Worm (Caenorhabditis elegans): ENCODE measurements around the gene R10E4.1.

R10E4.1 gene

DNA sequence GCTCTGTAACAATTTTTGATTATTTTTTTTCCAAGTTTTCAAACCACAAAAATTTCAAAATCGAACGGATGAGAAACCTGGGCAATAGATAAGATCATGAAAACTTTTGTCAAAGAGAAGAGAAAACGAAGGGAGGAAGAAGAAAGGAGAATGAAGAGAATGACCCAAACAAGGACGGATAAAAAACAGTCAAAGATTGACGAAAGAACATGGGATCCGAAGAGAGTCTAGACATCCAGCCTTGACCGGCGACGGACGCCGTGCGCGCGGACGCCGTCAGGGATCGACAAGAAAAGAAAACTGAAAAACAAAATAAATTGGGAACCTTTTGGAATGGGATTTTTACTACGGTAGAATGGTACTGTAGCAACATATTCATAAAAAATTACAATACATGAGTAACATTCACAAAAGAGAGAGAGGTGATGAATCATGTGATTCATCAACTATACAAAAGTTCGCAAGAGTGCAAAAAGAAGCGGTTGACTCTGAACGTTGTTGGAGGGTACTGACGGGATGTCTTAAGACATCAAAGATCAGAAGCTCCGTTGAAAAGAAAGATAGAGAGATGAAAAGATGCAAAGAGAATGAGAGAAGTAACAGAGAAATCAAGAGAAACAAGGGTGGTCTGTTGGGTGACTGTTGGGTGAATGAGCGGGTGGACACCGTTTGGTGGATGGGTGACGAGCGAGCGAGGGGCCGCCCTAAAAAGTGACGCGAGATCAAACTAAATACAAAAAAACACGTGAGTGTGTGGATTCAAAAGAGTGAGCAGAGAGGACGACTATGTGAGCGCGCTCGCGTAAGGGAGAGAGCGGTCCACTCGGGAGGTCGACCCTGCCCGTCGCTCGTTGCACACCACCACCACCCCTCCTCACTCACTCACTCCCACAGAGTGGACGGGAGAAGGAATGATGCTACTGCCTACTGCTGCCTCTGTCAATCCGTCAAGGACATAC lies 11.0 kb downstream of the R10E4.1 start, which contains the start of gene sup-26 (continued):
- TF ChIP-seq elt-4 (tag; optimal IDR thresholded peaks at IDR 0.05) (peak; percentile 85), unc-3 (GFP tag; conservative IDR thresholded peaks at IDR 0.05) (no peak), unc-3 (tag; optimal IDR thresholded peaks at IDR 0.05) (no peak), ceh-24 (tag; optimal IDR thresholded peaks at IDR 0.05) (no peak), ceh-2 (tag; optimal IDR thresholded peaks at IDR 0.05) (peak; percentile 28), ceh-45 (GFP tag; IDR thresholded peaks at IDR 0.05) (no peak), npax-4 (tag; optimal IDR thresholded peaks at IDR 0.05) (no peak), ceh-6 (GFP tag; optimal IDR thresholded peaks at IDR 0.05) (peak; percentile 19), nhr-11 (tag; optimal IDR thresholded peaks at IDR 0.05) (no peak), ceh-19 (GFP tag; optimal IDR thresholded peaks at IDR 0.05) (no peak), hlh-6 (tag; optimal IDR thresholded peaks at IDR 0.05) (peak; percentile 40), lin-11 (tag; optimal IDR thresholded peaks at IDR 0.05) (no peak), ceh-34 (tag; optimal IDR thresholded peaks at IDR 0.05) (peak; percentile 73), dmd-4 (tag; optimal IDR thresholded peaks at IDR 0.05; ENCODE audit: borderline replicate concordance) (no peak), ceh-9 (tag; optimal IDR thresholded peaks at IDR 0.05) (no peak), nhr-232 (tag; optimal IDR thresholded peaks at IDR 0.05) (no peak), hlh-15 (tag; optimal IDR thresholded peaks at IDR 0.05) (no peak), C08G9.2 (tag; optimal IDR thresholded peaks at IDR 0.05) (no peak)

DNA sequence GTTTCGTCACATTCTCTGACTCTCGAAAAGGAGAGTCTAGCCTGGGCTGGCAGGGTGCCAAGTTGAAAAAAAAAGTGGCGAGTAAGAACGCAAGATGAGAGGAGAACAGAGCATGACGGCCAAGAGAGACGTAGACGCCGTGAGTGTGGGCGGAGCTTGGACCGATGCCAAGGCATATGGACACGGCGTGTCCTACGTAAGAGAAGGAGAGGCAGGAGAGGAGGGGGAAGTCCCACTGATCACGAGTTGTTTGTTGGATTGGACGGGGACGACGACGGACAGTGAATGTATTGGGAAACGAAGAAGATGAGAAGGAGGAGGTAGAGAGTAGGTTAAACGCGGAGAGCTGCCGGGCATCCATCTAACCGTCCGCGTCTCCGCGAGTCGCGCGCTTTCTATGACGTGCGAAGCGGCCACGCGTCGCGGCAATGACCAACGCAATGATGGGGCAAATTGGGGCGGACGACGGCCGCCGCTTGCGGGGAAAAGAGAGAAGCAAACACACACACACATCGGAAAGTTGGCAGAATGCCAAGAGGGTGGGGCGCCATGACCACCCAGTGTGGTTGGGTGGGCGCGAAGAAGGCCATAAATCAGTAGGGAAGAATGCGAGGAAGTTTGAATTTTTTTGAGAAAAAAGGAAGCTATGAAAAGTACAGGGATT lies 12.5 kb downstream of the R10E4.1 start:
- TF ChIP-seq nfya-1 (tag; optimal IDR thresholded peaks at IDR 0.05) = peak; percentile 99
- no peak for TF ChIP-seq zip-5 (tag; optimal IDR thresholded peaks at IDR 0.05)
- peak; percentile 97 for TF ChIP-seq ceh-34 (tag; optimal IDR thresholded peaks at IDR 0.05)
- TF ChIP-seq sox-2 (GFP tag; IDR thresholded peaks at IDR 0.05) = no peak; the same call in 1 of the 2 replicates
- no peak for TF ChIP-seq hlh-6 (tag; optimal IDR thresholded peaks at IDR 0.05)
- TF ChIP-seq F13H6.1 (tag; optimal IDR thresholded peaks at IDR 0.05) = peak; percentile 98
- TF ChIP-seq che-1 (tag; optimal IDR thresholded peaks at IDR 0.05) = peak; percentile 48
- peak; percentile 99 for TF ChIP-seq rnt-1 (tag; optimal IDR thresholded peaks at IDR 0.05)
- peak; percentile 69 for TF ChIP-seq dmd-4 (tag; optimal IDR thresholded peaks at IDR 0.05; ENCODE audit: borderline replicate concordance)
- peak; percentile 81 for TF ChIP-seq syd-9 (tag; optimal IDR thresholded peaks at IDR 0.05)
- TF ChIP-seq ceh-30 (tag; optimal IDR thresholded peaks at IDR 0.05) = no peak
- TF ChIP-seq pag-3 (tag; optimal IDR thresholded peaks at IDR 0.05; ENCODE audit: borderline replicate concordance) = peak; percentile 34
- no peak for TF ChIP-seq ceh-45 (GFP tag; IDR thresholded peaks at IDR 0.05)
- TF ChIP-seq pha-2 (tag; optimal IDR thresholded peaks at IDR 0.05) = peak; percentile 86
- no peak for TF ChIP-seq sox-4 (tag; optimal IDR thresholded peaks at IDR 0.05)
- TF ChIP-seq elt-2 (tag; optimal IDR thresholded peaks at IDR 0.05) = peak; percentile 73
- peak; percentile 72 for TF ChIP-seq lim-6 (tag; optimal IDR thresholded peaks at IDR 0.05)
- TF ChIP-seq ttx-3 (tag; optimal IDR thresholded peaks at IDR 0.05) = no peak
- TF ChIP-seq dve-1 (tag; optimal IDR thresholded peaks at IDR 0.05) = peak; percentile 63
- TF ChIP-seq ceh-18 (tag; optimal IDR thresholded peaks at IDR 0.05) = peak; percentile 99
- no peak for TF ChIP-seq C38D4.7 (GFP tag; optimal IDR thresholded peaks at IDR 0.05)
- peak; percentile 14 for TF ChIP-seq K09A11.1 (tag; optimal IDR thresholded peaks at IDR 0.05; ENCODE audit: insufficient read depth)
- peak; percentile 74 for TF ChIP-seq pqm-1 (tag; optimal IDR thresholded peaks at IDR 0.05)
- no peak for TF ChIP-seq gmeb-2 (tag; optimal IDR thresholded peaks at IDR 0.05)
- peak; percentile 93 for TF ChIP-seq pros-1 (tag; optimal IDR thresholded peaks at IDR 0.05)
- no peak for TF ChIP-seq nhr-11 (tag; optimal IDR thresholded peaks at IDR 0.05)
- TF ChIP-seq ceh-9 (tag; optimal IDR thresholded peaks at IDR 0.05) = no peak
- TF ChIP-seq fkh-10 (GFP tag; optimal IDR thresholded peaks at IDR 0.05) = no peak
- TF ChIP-seq C08G9.2 (tag; optimal IDR thresholded peaks at IDR 0.05) = peak; percentile 67
- no peak for TF ChIP-seq ceh-24 (tag; optimal IDR thresholded peaks at IDR 0.05)
- TF ChIP-seq Y22D7AL.16 (tag; optimal IDR thresholded peaks at IDR 0.05) = no peak
- TF ChIP-seq ceh-14 (tag; optimal IDR thresholded peaks at IDR 0.05) = peak; percentile 91
- peak; percentile 40 for TF ChIP-seq unc-86 (tag; optimal IDR thresholded peaks at IDR 0.05)
- no peak for TF ChIP-seq hlh-13 (GFP tag; optimal IDR thresholded peaks at IDR 0.05)
- TF ChIP-seq hlh-30 (tag; optimal IDR thresholded peaks at IDR 0.05; ENCODE audit: insufficient read depth) = peak; percentile 99
- TF ChIP-seq eyg-1 (tag; optimal IDR thresholded peaks at IDR 0.05) = peak; percentile 58
- no peak for TF ChIP-seq ahr-1 (tag; optimal IDR thresholded peaks at IDR 0.05)

Data from whole organism, late embryonic.